Worm (Caenorhabditis elegans): ENCODE results near the gene ebp-1.
"Not testable (repeated sequence)": the region's sequence is repeated elsewhere in the genome, so short reads cannot be mapped to it uniquely, and the experiment has no call there.

The ebp-1 gene

ce11 chrV:18043271-18043670, at the start of gene ebp-1:
TSS of gene ebp-1 (plus strand) at chrV:18043571.
- no peak for TF ChIP-seq dao-5 (tag; optimal IDR thresholded peaks at IDR 0.05)
- TF ChIP-seq him-1 (tag; optimal IDR thresholded peaks at IDR 0.05), result no peak
- TF ChIP-seq W03F9.2 (tag; optimal IDR thresholded peaks at IDR 0.05), result no peak

- no peak for TF ChIP-seq dao-5 (tag; optimal IDR thresholded peaks at IDR 0.05)
- no peak for TF ChIP-seq W03F9.2 (tag; optimal IDR thresholded peaks at IDR 0.05)
- TF ChIP-seq him-1 (tag; optimal IDR thresholded peaks at IDR 0.05), result no peak
Observed at ce11 chrV:18001268-18001667, 42.1 kb upstream of the ebp-1 start, which contains the start of gene lon-8. TSS of gene lon-8 (minus strand) at chrV:18001368.

- TF ChIP-seq him-1 (tag; optimal IDR thresholded peaks at IDR 0.05) (no peak), dao-5 (tag; optimal IDR thresholded peaks at IDR 0.05) (no peak), W03F9.2 (tag; optimal IDR thresholded peaks at IDR 0.05) (no peak)
Observed at ce11 chrV:18003876-18004275, 39.5 kb upstream of the ebp-1 start.

DNA sequence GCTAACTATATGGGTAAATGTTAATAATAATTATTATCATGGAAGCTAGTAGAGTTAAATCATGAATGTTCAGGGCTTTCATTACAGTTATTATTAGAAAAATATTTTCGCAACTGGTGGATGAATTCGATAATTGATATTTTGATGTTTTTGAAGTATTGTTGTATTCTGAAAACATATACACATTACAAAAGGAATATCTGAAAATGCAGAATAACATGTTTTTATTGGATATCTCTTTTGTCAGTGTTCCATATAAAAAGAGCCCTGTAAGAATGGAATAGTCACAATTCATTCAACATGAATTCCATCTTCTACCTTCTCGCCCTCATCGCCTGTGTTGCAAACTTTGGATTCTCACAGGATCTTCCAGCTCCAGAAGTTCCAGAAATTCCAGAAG, 36.4 kb upstream of the ebp-1 start, which contains the start of gene Y59A8B.19:
Gene Y59A8B.19 (plus strand): TSS at position 301 of the 400 bp plus-strand sequence.
- not testable (repeated sequence) for TF ChIP-seq dao-5, him-1, W03F9.2 (tag; optimal IDR thresholded peaks at IDR 0.05)

ce11 chrV:18008680-18009079, 34.7 kb upstream of the ebp-1 start:
- TF ChIP-seq W03F9.2 (tag; optimal IDR thresholded peaks at IDR 0.05) (no peak), dao-5 (tag; optimal IDR thresholded peaks at IDR 0.05) (no peak), him-1 (tag; optimal IDR thresholded peaks at IDR 0.05) (no peak)

ce11 chrV:18010737-18011136, 32.6 kb upstream of the ebp-1 start, which contains the start of gene Y59A8B.26:
TSS of gene Y59A8B.26 (minus strand) at chrV:18010837.
- not testable (repeated sequence) for TF ChIP-seq dao-5, him-1, W03F9.2 (tag; optimal IDR thresholded peaks at IDR 0.05)

ce11 chrV:18014116-18014515, 29.3 kb upstream of the ebp-1 start, which contains the start of gene srh-133:
TSS of gene srh-133 (minus strand) at chrV:18014216.
- TF ChIP-seq him-1 (tag; optimal IDR thresholded peaks at IDR 0.05) (no peak), dao-5 (tag; optimal IDR thresholded peaks at IDR 0.05) (no peak), W03F9.2 (tag; optimal IDR thresholded peaks at IDR 0.05) (no peak)

DNA sequence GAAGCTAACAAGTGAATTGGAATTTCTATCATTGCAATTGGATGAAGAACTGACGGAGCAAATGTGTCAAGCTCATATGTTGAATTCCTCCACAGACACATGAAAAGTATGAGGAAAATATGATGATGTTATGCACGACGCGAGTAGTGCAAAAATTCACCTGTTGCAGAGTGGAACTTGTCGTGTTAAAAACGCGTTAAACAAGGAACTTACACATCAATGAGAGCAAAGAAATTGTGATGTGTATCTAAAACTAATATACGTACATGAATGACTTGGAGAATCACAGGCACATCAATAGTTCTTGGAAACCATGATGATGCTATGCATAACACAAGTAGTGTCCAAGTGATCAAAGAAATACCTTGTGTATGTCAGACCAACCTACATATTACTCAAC, 26.1 kb upstream of the ebp-1 start, which contains the start of gene srh-134:
Gene srh-134 (minus strand): TSS at position 101 of the 400 bp plus-strand sequence.
- no peak for TF ChIP-seq him-1 (tag; optimal IDR thresholded peaks at IDR 0.05)
- TF ChIP-seq W03F9.2 (tag; optimal IDR thresholded peaks at IDR 0.05), result no peak
- TF ChIP-seq dao-5 (tag; optimal IDR thresholded peaks at IDR 0.05), result no peak

ce11 chrV:18021464-18021863, 21.9 kb upstream of the ebp-1 start:
- TF ChIP-seq him-1 (tag; optimal IDR thresholded peaks at IDR 0.05), result no peak

DNA sequence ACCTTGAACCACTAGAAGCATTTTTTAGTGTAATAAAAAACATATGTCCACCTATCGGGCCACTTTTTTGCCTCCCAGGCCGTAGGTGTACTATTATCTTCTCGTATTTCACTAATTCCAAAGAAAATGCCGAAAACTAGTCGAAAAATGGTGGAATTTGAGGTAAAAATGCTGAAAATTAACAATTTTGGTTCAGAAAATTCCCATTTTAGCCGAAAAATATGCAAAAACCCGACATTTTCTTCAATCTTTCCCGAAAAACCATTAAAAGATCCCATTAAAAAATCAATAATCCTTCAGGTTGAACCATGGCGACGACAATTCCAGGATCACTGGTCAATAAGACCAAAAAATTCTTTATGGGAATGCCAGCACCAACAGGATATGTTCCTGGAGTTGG, 21.2 kb upstream of the ebp-1 start, which contains the start of gene prp-6:
Gene prp-6 (plus strand): TSS at position 301 of the 400 bp plus-strand sequence.
- TF ChIP-seq him-1 (tag; optimal IDR thresholded peaks at IDR 0.05) (no peak), W03F9.2 (tag; optimal IDR thresholded peaks at IDR 0.05) (no peak), dao-5 (tag; optimal IDR thresholded peaks at IDR 0.05) (no peak)

DNA sequence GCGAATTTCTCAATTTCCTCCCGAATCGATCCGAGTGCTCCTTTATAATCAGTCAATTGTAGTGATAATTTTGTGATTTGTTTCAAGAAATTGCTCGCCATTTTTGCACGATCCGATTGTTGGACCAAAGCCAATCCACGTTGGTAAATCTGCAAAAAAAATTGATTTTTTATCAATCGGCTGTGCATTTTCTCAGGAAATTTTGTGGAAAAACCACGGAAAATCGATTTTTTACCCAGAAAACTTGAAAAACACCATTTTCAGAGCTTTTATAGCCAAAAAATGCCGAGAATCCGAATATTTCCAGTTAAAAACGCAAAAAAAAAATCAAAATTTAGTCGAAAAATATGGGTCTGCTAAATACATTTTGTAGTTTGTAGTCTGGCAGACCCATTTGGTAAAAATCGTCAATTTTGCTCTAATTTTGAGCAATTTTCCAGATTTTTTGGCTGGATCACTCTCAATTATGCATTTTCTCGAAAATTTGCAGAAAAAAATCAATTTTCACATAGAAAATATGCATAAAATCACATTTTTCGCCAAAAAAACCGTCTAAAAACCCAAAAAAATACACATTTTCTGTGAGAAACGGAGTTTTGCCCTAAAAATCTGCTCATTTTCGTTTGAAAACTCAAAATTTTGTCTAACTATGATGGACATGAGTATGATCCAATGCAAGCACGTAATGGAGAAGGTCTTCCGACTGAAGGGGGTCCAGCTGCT, 12.1 kb downstream of the ebp-1 start, which contains the start of the genes Y59A8B.25 and ebp-3:
Gene Y59A8B.25 (minus strand): TSS at position 101 of the 723 bp plus-strand sequence.
Gene ebp-3 (plus strand): TSS at position 673 of the 723 bp plus-strand sequence.
- TF ChIP-seq him-1, W03F9.2, dao-5 (tag; optimal IDR thresholded peaks at IDR 0.05): not testable (repeated sequence)

DNA sequence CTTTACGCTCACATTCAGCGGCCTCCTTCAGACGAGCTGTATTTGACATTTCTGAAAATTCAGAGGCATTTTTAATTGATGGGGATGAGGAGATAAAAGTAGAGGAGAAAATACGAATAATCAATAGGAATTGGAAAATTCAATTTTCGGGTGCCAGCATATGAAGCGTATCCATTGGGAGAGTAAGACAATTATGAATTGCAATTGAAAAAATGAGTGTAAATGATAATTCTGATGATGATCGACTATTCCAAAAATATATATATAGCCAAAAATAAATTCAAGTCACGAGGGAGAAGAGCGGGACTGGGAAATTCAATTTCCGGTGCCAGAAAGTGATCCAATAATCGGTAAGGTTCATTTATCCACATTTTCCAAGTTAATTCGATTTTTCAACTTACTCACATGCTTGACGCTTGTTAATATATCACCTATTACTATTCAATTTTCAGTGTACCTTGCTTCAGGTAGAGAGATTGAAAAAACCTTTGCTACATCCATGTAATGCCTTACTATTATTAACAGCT, 22.9 kb downstream of the ebp-1 start, which contains the start of gene Y59A8B.8:
Gene Y59A8B.8 (minus strand): TSS at position 51 of the 527 bp plus-strand sequence.
- TF ChIP-seq W03F9.2 (tag; optimal IDR thresholded peaks at IDR 0.05) (no peak), dao-5 (tag; optimal IDR thresholded peaks at IDR 0.05) (no peak), him-1 (tag; optimal IDR thresholded peaks at IDR 0.05) (no peak)

ce11 chrV:18079163-18079562, 35.8 kb downstream of the ebp-1 start:
- TF ChIP-seq him-1 (tag; optimal IDR thresholded peaks at IDR 0.05) (peak; percentile 2), dao-5 (tag; optimal IDR thresholded peaks at IDR 0.05) (no peak), W03F9.2 (tag; optimal IDR thresholded peaks at IDR 0.05) (peak; percentile 6)

DNA sequence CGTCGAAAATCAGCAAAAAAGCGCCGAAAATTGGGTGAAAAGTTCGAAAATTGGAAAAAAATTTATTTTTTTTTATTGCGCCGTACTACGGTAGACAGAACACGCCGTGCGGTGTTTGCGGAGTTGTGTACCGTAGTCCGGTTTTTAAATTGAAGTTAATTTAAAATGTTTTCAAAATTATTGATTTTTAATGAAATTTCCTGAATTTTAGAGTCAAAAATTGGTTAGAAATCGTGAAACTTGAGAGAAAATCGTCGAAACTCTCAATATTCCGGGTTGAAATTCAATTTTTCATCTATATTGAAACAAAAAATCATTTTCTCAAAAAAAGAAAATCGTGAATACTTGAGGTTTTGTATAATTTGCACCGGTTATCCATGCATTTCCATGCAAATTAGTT, 38.5 kb downstream of the ebp-1 start, which contains the start of gene nova-1:
Gene nova-1 (minus strand): TSS at position 101 of the 400 bp plus-strand sequence.
- TF ChIP-seq dao-5 (tag; optimal IDR thresholded peaks at IDR 0.05) (no peak), W03F9.2 (tag; optimal IDR thresholded peaks at IDR 0.05) (no peak), him-1 (tag; optimal IDR thresholded peaks at IDR 0.05) (no peak)

Measured in whole organism, L4/young adult.